Worm (Caenorhabditis elegans): ENCODE measurements around the gene glb-21.
A peak's percentile ranks its signal among the peaks of the same experiment; 100 is the strongest.
"Not testable (repeated sequence)": the region's sequence is repeated elsewhere in the genome, so short reads cannot be mapped to it uniquely, and the experiment has no call there.

glb-21 gene

ce11 chrIV:10687307-10687706 is 24.3 kb downstream of the glb-21 start, which contains the start of gene R102.2:
Gene R102.2 (plus strand): TSS chrIV:10687607.
- TF ChIP-seq isw-1 (GFP tag; IDR thresholded peaks at IDR 0.05); ceh-8 (GFP tag; optimal IDR thresholded peaks at IDR 0.05); mef-2 (tag; optimal IDR thresholded peaks at IDR 0.05): not testable (repeated sequence)

DNA sequence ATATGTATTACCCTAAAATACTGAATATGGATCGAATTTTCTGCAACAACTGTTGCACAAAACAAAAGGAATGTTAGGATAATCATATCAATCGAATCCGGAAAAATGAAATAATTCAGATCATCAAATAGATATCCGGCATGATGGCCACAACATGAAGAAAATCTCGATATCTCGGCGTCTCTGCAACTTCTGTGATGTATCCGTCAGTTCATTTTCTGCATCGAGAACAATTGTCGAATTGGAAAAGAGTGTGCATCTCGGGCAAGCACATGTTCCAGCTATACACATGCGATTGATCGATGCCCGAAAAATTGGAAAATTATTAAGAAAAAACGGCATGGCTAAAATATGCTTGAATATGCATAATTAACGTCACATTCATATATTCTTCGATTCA is 25.8 kb downstream of the glb-21 start, which contains the start of the genes K08C7.6 and R102.1:
Gene K08C7.6 (minus strand): TSS at position 101 of the 400 bp plus-strand sequence.
Gene R102.1 (plus strand): TSS at position 291 of the 400 bp plus-strand sequence.
- TF ChIP-seq xbp-1 (tag; optimal IDR thresholded peaks at IDR 0.05) (no peak), lin-14 (GFP tag; optimal IDR thresholded peaks at IDR 0.05) (peak; percentile 64)

DNA sequence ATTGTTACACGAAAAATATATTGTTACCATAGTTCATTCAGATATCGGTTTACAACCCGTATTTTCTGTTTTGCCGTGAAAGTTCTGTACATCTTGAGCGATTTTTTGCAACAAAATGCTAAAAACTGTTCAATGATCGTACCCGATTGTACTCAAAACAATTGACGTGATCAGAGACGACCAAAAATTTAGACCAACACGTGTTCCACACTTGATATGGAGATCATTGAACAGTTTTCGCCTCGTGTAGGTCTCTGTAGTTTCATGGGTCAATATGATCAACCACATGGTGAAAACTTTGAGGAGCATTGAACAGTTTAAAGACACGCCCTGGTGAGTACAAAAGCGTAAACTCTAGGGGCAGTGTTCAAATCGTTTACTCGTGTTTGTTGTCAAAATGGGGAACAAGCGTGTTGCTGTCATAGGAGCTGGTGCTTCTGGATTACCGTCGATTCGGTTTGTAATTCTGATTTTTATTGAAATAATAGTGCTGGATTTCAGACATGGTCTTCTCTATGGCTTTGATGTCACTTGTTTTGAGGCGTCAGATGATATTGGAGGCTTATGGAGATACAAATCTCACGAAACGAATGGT is 29.3 kb downstream of the glb-21 start, which contains the start of gene fmo-2:
Gene fmo-2 (plus strand): TSS at position 370 of the 595 bp plus-strand sequence.
- TF ChIP-seq jun-1 (tag; optimal IDR thresholded peaks at IDR 0.05) (peak; percentile 28), elt-2 (tag; optimal IDR thresholded peaks at IDR 0.05) (no peak), mdl-1 (tag; optimal IDR thresholded peaks at IDR 0.05) (peak in 1 of 2 experiments; percentile 94), aly-2 (tag; optimal IDR thresholded peaks at IDR 0.05) (no peak), unc-62 (GFP tag; optimal IDR thresholded peaks at IDR 0.05) (no peak), lin-35 (GFP tag; optimal IDR thresholded peaks at IDR 0.05) (peak in 1 of 2 experiments; percentile 69), nhr-19 (GFP tag; conservative IDR thresholded peaks at IDR 0.05) (peak; percentile 40; the same call in 1 of the 2 replicates), elt-3 (tag; optimal IDR thresholded peaks at IDR 0.05) (peak in 1 of 6 experiments; percentile 42), lin-14 (GFP tag; optimal IDR thresholded peaks at IDR 0.05) (peak; percentile 50), nhr-20 (tag; optimal IDR thresholded peaks at IDR 0.05) (peak; percentile 54), vab-15 (tag; optimal IDR thresholded peaks at IDR 0.05) (no peak), nhr-85 (tag) (peak; percentile 41), C16A3.4 (tag; optimal IDR thresholded peaks at IDR 0.05) (peak; percentile 29), efl-3 (GFP tag; optimal IDR thresholded peaks at IDR 0.05) (no peak)

DNA sequence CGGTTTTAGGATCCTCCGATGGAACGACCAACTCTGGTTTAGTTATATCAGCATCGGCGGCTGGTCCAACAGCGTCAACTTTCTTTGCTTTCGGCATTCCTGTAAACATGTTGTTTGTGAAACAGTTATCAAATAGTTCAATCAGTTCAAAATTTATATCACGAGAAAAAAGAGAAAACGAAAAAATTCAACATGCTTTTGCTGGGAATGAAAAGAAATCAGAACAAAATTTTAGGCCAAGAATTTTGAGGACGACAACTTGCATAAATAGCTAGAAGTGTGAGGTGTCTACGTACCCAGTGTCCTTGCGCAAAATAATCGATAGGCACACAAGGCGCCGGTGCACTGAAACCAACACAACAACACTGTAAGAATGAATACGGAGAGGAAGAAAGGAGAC is 31.2 kb downstream of the glb-21 start, which contains the start of gene K08C7.4:
Gene K08C7.4 (minus strand): TSS at position 101 of the 400 bp plus-strand sequence.
- TF ChIP-seq sptf-1 (tag; optimal IDR thresholded peaks at IDR 0.05) (no peak), mab-9 (GFP tag; IDR thresholded peaks at IDR 0.05) (no peak), lir-3 (tag; optimal IDR thresholded peaks at IDR 0.05; ENCODE audit: poor library complexity) (no peak), tlp-1 (tag; optimal IDR thresholded peaks at IDR 0.05) (no peak), nhr-12 (tag; optimal IDR thresholded peaks at IDR 0.05) (no peak), unc-98 (GFP tag; IDR thresholded peaks at IDR 0.05) (no peak), nhr-28 (tag; optimal IDR thresholded peaks at IDR 0.05) (no peak), skn-1 (tag; optimal IDR thresholded peaks at IDR 0.05) (no peak), dpl-1 (GFP tag; optimal IDR thresholded peaks at IDR 0.05) (no peak), ama-1 (optimal IDR thresholded peaks at IDR 0.05) (no peak)

DNA sequence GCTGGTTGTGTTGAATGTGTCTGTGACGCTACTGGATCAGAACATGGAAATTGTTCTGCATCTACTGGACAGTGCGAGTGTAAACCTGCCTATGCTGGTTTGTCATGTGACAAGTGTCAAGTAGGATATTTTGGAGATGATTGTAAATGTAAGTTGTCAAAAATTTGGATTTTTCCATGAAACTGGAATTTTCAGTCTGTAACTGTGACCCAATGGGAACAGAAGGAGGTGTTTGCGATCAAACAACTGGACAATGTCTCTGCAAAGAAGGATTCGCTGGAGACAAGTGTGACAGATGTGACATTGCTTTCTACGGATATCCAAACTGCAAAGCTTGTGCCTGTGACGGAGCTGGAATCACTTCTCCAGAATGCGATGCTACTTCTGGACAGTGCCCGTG is 43.0 kb downstream of the glb-21 start:
- no peak for TF ChIP-seq nhr-84 (tag; optimal IDR thresholded peaks at IDR 0.05)
- no peak for TF ChIP-seq mep-1 (tag; optimal IDR thresholded peaks at IDR 0.05)
- no peak for TF ChIP-seq dpl-1 (GFP tag; optimal IDR thresholded peaks at IDR 0.05)
- TF ChIP-seq tbx-2 (tag; optimal IDR thresholded peaks at IDR 0.05) = no peak
- TF ChIP-seq pqm-1 (tag; optimal IDR thresholded peaks at IDR 0.05) = no peak
- no peak for TF ChIP-seq unc-98 (GFP tag; IDR thresholded peaks at IDR 0.05)
- no peak for TF ChIP-seq lin-15B (tag; optimal IDR thresholded peaks at IDR 0.05)
- no peak for TF ChIP-seq aha-1 (tag; optimal IDR thresholded peaks at IDR 0.05)

All from whole organism, L1 larva.